Worm (Caenorhabditis elegans): ENCODE data around the gene oac-21.

ce11 chrIV:3894004-3894480, 5.0 kb downstream of the oac-21 start, which contains the start of gene F56D6.8:
- TF ChIP-seq dao-5 (tag; optimal IDR thresholded peaks at IDR 0.05) (no peak), him-1 (tag; optimal IDR thresholded peaks at IDR 0.05) (no peak), W03F9.2 (tag; optimal IDR thresholded peaks at IDR 0.05) (no peak)
